Worm (Caenorhabditis elegans) whole organism, L1 larva: Measurements from ENCODE around the gene pmk-1.
A peak's percentile ranks its signal among the peaks of the same experiment; 100 is the strongest.

Source experiments
- C34B4.2 ChIP-seq: sonication (generic microtip); optimal IDR thresholded peaks from 2 replicates; lab custom pipeline; 2017; ENCODE audit warnings: mild to moderate bottlenecking, missing genetic modification characterization, missing compliant biosample characterization
- alr-1 ChIP-seq: fragments of 200-800 bp; sonication (Bioruptor generic); optimal IDR thresholded peaks from 2 replicates; lab custom pipeline; 2018; ENCODE audit warnings: borderline replicate concordance, mild to moderate bottlenecking, missing genetic modification characterization, missing compliant biosample characterization
- aly-2 ChIP-seq: fragments of 150-350 bp; optimal IDR thresholded peaks from 2 replicates; lab custom pipeline; 2014; ENCODE audit warnings: missing biosample characterization, missing genetic modification characterization
- ama-1 ChIP-seq: fragments of 150-350 bp; optimal IDR thresholded peaks from 2 replicates; lab custom pipeline; 2014
- blmp-1 ChIP-seq: fragments of 150-350 bp; optimal IDR thresholded peaks from 2 replicates; lab custom pipeline; 2014; ENCODE audit warnings: missing biosample characterization, missing genetic modification characterization
- ceh-8 ChIP-seq: fragments of 200-800 bp; sonication (Bioruptor generic); optimal IDR thresholded peaks from 2 replicates; lab custom pipeline; 2018; ENCODE audit warnings: mild to moderate bottlenecking, missing genetic modification characterization, moderate library complexity, missing compliant biosample characterization
- ceh-88 ChIP-seq: fragments of 200-800 bp; sonication (Bioruptor generic); IDR thresholded peaks from 2 replicates; pipeline ENCODE4 v1.3.6; 2022; ENCODE audit warnings: missing genetic modification characterization, missing compliant biosample characterization
- ceh-90 ChIP-seq: sonication (generic microtip); optimal IDR thresholded peaks from 2 replicates; lab custom pipeline; 2016; ENCODE audit warnings: missing genetic modification characterization, missing compliant biosample characterization
- efl-1 ChIP-seq, 4 experiments: fragments of 150-350 bp; optimal IDR thresholded peaks in 3 of 4; peaks in 1 of 4; 1 replicate in 1 of 4; 2 replicates in 3 of 4; lab custom pipeline; 2014; ENCODE audit warnings: missing biosample characterization in 2 of 4, missing genetic modification characterization in 2 of 4, missing genetic modification reagents in 2 of 4
- efl-3 ChIP-seq: fragments of 200-800 bp; sonication (Bioruptor generic); optimal IDR thresholded peaks from 2 replicates; lab custom pipeline; 2018; ENCODE audit warnings: mild to moderate bottlenecking, missing genetic modification characterization, missing compliant biosample characterization
- egl-27 ChIP-seq, 2 experiments: fragments of 150-350 bp in 1 of 2; sonication (generic microtip); optimal IDR thresholded peaks; 3 replicates each; lab custom pipeline; 2017 to 2018; ENCODE audit warnings: missing biosample characterization in 2 of 2, missing genetic modification characterization in 2 of 2, missing genetic modification reagents in 2 of 2
- elt-2 ChIP-seq: sonication (generic microtip); optimal IDR thresholded peaks from 2 replicates; lab custom pipeline; 2016; ENCODE audit warnings: missing genetic modification characterization, mild to moderate bottlenecking, inconsistent platforms, missing compliant biosample characterization, missing genetic modification reagents
- elt-3 ChIP-seq, 6 experiments: fragments of 150-350 bp in 1 of 6; sonication (generic microtip); optimal IDR thresholded peaks; 2 replicates each; lab custom pipeline; 2017 to 2018; ENCODE audit warnings: missing biosample characterization in 6 of 6, missing genetic modification characterization in 6 of 6, inconsistent platforms in 1 of 6
- fkh-4 ChIP-seq: sonication (generic microtip); optimal IDR thresholded peaks from 2 replicates; lab custom pipeline; 2016; ENCODE audit warnings: missing compliant biosample characterization, missing genetic modification characterization, borderline replicate concordance
- fkh-8 ChIP-seq: sonication (generic microtip); optimal IDR thresholded peaks from 2 replicates; lab custom pipeline; 2016; ENCODE audit warnings: mild to moderate bottlenecking, missing genetic modification characterization, missing compliant biosample characterization
- hlh-17 ChIP-seq: fragments of 200-800 bp; sonication (Bioruptor generic); optimal IDR thresholded peaks from 2 replicates; lab custom pipeline; 2018; ENCODE audit warnings: missing genetic modification characterization, mild to moderate bottlenecking, missing compliant biosample characterization, moderate library complexity, borderline replicate concordance
- isw-1 ChIP-seq: fragments of 200-800 bp; sonication (Bioruptor generic); IDR thresholded peaks from 2 replicates; pipeline ENCODE4 v1.3.6; 2022; ENCODE audit warnings: missing genetic modification characterization, missing compliant biosample characterization
- jun-1 ChIP-seq: fragments of 150-350 bp; optimal IDR thresholded peaks from 2 replicates; lab custom pipeline; 2014; ENCODE audit warnings: missing biosample characterization, missing genetic modification reagents, missing genetic modification characterization
- lin-13 ChIP-seq: fragments of 150-350 bp; optimal IDR thresholded peaks from 2 replicates; lab custom pipeline; 2014; ENCODE audit warnings: missing biosample characterization, missing genetic modification reagents, missing genetic modification characterization
- lin-39 ChIP-seq: fragments of 150-350 bp; optimal IDR thresholded peaks from 2 replicates; lab custom pipeline; 2014; ENCODE audit warnings: missing biosample characterization, missing genetic modification reagents, missing genetic modification characterization
- lir-3 ChIP-seq: sonication (generic microtip); optimal IDR thresholded peaks from 2 replicates; lab custom pipeline; 2016; ENCODE audit warnings: mild to moderate bottlenecking, missing genetic modification characterization, moderate library complexity, missing compliant biosample characterization; ENCODE audit not compliant: poor library complexity
- lsy-2 ChIP-seq, 2 experiments: fragments of 150-350 bp; optimal IDR thresholded peaks; 2 replicates each; lab custom pipeline; 2014; ENCODE audit warnings: missing biosample characterization in 2 of 2, missing genetic modification characterization in 2 of 2
- mdl-1 ChIP-seq, 2 experiments: fragments of 150-350 bp; optimal IDR thresholded peaks; 2 replicates each; lab custom pipeline; 2014 to 2017; ENCODE audit warnings: missing biosample characterization in 2 of 2, missing genetic modification characterization in 2 of 2, inconsistent platforms in 1 of 2
- nhr-237 ChIP-seq: fragments of 150-350 bp; optimal IDR thresholded peaks from 2 replicates; lab custom pipeline; 2014; ENCODE audit warnings: missing biosample characterization, missing genetic modification characterization
- nhr-47 ChIP-seq: sonication (generic microtip); optimal IDR thresholded peaks from 2 replicates; lab custom pipeline; 2016; ENCODE audit warnings: mild to moderate bottlenecking, missing genetic modification characterization, moderate library complexity, missing compliant biosample characterization
- nhr-84 ChIP-seq: sonication (generic microtip); optimal IDR thresholded peaks from 2 replicates; lab custom pipeline; 2017; ENCODE audit warnings: missing biosample characterization, missing genetic modification characterization
- nhr-90 ChIP-seq: sonication (generic microtip); optimal IDR thresholded peaks from 2 replicates; lab custom pipeline; 2016; ENCODE audit warnings: mild to moderate bottlenecking, missing genetic modification characterization, missing compliant biosample characterization; ENCODE audit not compliant: poor library complexity
- skn-1 ChIP-seq: fragments of 150-350 bp; optimal IDR thresholded peaks from 2 replicates; lab custom pipeline; 2014; ENCODE audit warnings: missing biosample characterization, missing genetic modification characterization
- snpc-4 ChIP-seq: fragments of 150-350 bp; optimal IDR thresholded peaks from 2 replicates; lab custom pipeline; 2014; ENCODE audit warnings: missing biosample characterization, missing genetic modification characterization
- sox-4 ChIP-seq: sonication (generic microtip); optimal IDR thresholded peaks from 2 replicates; lab custom pipeline; 2016; ENCODE audit warnings: missing genetic modification characterization, missing compliant biosample characterization
- sptf-1 ChIP-seq: fragments of 150-350 bp; optimal IDR thresholded peaks from 2 replicates; lab custom pipeline; 2014; ENCODE audit warnings: missing biosample characterization, missing genetic modification characterization
- tlp-1 ChIP-seq: fragments of 150-350 bp; optimal IDR thresholded peaks from 2 replicates; lab custom pipeline; 2014; ENCODE audit warnings: missing biosample characterization, missing genetic modification characterization
- unc-30 ChIP-seq: sonication (generic microtip); optimal IDR thresholded peaks from 2 replicates; lab custom pipeline; 2017; ENCODE audit warnings: missing biosample characterization, missing genetic modification characterization
- unc-62 ChIP-seq: fragments of 150-350 bp; optimal IDR thresholded peaks from 2 replicates; lab custom pipeline; 2014; ENCODE audit warnings: missing biosample characterization, missing genetic modification reagents, missing genetic modification characterization
- zip-4 ChIP-seq: fragments of 200-800 bp; sonication (Bioruptor generic); optimal IDR thresholded peaks from 2 replicates; lab custom pipeline; 2018; ENCODE audit warnings: mild to moderate bottlenecking, missing genetic modification characterization, moderate library complexity, missing compliant biosample characterization

pmk-1 gene

ce11 chrIV:8159995-8160394 lies 11.4 kb downstream of the pmk-1 start:
- TF ChIP-seq skn-1 (tag; lab: Kevin White, UChicago) (no peak), zip-4 (GFP tag; lab: Kevin White, UChicago) (no peak), elt-2 (tag; lab: Kevin White, UChicago) (peak; percentile 61)

- TF ChIP-seq elt-2 (tag; lab: Kevin White, UChicago) (peak; percentile 37), ceh-8 (no peak), tlp-1 (tag; lab: Kevin White, UChicago) (peak; percentile 9), blmp-1 (tag; lab: Kevin White, UChicago) (no peak), efl-1 (optimal IDR thresholded peaks at IDR 0.05; lab: Kevin White, UChicago) (no peak), efl-1 (GFP tag; optimal IDR thresholded peaks at IDR 0.05 in 1 of 2; lab: Kevin White, UChicago) (no peak)
Measured at ce11 chrIV:8161774-8162173, 13.2 kb downstream of the pmk-1 start.

ce11 chrIV:8163687-8164086 lies 15.1 kb downstream of the pmk-1 start, which contains the start of gene clec-51:
Gene clec-51 (minus strand): TSS chrIV:8163800.
- TF ChIP-seq nhr-237 (no peak), elt-2 (tag; lab: Kevin White, UChicago) (peak; percentile 92)

- no peak for TF ChIP-seq snpc-4 (tag; lab: Kevin White, UChicago)
- TF ChIP-seq mdl-1 (tag; optimal IDR thresholded peaks at IDR 0.05; lab: Kevin White, UChicago): no peak
- TF ChIP-seq sptf-1 (tag; lab: Kevin White, UChicago): no peak
- TF ChIP-seq lir-3: no peak
- TF ChIP-seq nhr-90: no peak
- no peak for TF ChIP-seq jun-1 (tag; lab: Kevin White, UChicago)
- no peak for TF ChIP-seq nhr-47 (tag; lab: Kevin White, UChicago)
- TF ChIP-seq elt-3 (tag; optimal IDR thresholded peaks at IDR 0.05; lab: Kevin White, UChicago): no peak
- no peak for TF ChIP-seq nhr-84 (tag; lab: Kevin White, UChicago)
- no peak for TF ChIP-seq ama-1 (lab: Kevin White, UChicago)
- no peak for TF ChIP-seq isw-1 (GFP tag; lab: Robert Waterston, UW)
- TF ChIP-seq fkh-8 (tag; lab: Kevin White, UChicago): no peak
- TF ChIP-seq lin-13 (GFP tag; lab: Kevin White, UChicago): no peak
Measured at ce11 chrIV:8164515-8164914, 15.9 kb downstream of the pmk-1 start.

DNA sequence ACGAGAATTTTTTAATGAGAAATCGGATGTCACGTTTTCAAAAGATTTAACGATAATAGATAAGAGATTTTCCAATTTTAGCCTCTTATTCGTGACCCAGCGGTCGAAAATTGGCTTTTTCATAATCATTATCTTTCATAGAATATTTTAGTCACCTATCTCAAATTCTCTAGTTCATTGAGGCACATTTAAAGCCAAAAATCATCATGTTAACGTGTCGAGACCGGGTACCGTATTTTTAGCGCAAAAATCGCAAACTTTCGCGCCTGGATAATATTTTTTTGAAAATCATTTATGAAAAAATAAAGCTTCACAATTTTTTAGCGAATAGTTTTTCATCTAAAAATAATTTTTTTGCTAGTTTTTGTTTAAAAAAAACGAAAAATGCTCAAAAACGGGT lies 17.4 kb downstream of the pmk-1 start, which contains the start of gene B0218.7:
Gene B0218.7 (minus strand): TSS at position 101 of the 400 bp plus-strand sequence.
- TF ChIP-seq egl-27 (tag; optimal IDR thresholded peaks at IDR 0.05; lab: Kevin White, UChicago) (no peak), hlh-17 (GFP tag; lab: Kevin White, UChicago) (no peak), ceh-88 (GFP tag; lab: Robert Waterston, UW) (no peak), mdl-1 (tag; optimal IDR thresholded peaks at IDR 0.05; lab: Kevin White, UChicago) (no peak), ceh-90 (tag; lab: Kevin White, UChicago) (no peak), unc-30 (no peak), fkh-4 (tag; lab: Kevin White, UChicago) (no peak), sox-4 (tag; lab: Kevin White, UChicago) (no peak), efl-3 (GFP tag; lab: Kevin White, UChicago) (no peak), alr-1 (tag; lab: Kevin White, UChicago) (no peak), nhr-90 (no peak), unc-62 (GFP tag; lab: Kevin White, UChicago) (no peak), lin-39 (tag; lab: Kevin White, UChicago) (no peak)

ce11 chrIV:8168660-8169059 lies 20.1 kb downstream of the pmk-1 start, which contains the start of gene clec-52:
Gene clec-52 (minus strand): TSS chrIV:8168760.
- peak; percentile 25 for TF ChIP-seq elt-2 (tag; lab: Kevin White, UChicago)
- TF ChIP-seq lsy-2 (tag; optimal IDR thresholded peaks at IDR 0.05; lab: Kevin White, UChicago): no peak
- no peak for TF ChIP-seq lin-13 (GFP tag; lab: Kevin White, UChicago)
- TF ChIP-seq C34B4.2 (tag; lab: Kevin White, UChicago): no peak
- no peak for TF ChIP-seq aly-2 (tag; lab: Kevin White, UChicago)
